Fruit fly (Drosophila melanogaster) whole organism, adult: ENCODE results near the gene isoQC.
A peak's percentile ranks its signal among the peaks of the same experiment; 100 is the strongest.

Source experiments
- CG11617 ChIP-seq: fragments of 200-800 bp; sonication (Bioruptor generic); optimal IDR thresholded peaks from 2 replicates; lab custom pipeline; 2017; ENCODE audit warnings: mild to moderate bottlenecking, missing biosample characterization, missing genetic modification reagents, missing genetic modification characterization
- CG1620 ChIP-seq: fragments of 200-800 bp; sonication (Bioruptor generic); optimal IDR thresholded peaks from 2 replicates; lab custom pipeline; 2016; ENCODE audit warnings: missing biosample characterization, missing genetic modification characterization
- CG33017 ChIP-seq: fragments of 200-800 bp; sonication (Bioruptor generic); optimal IDR thresholded peaks from 2 replicates; lab custom pipeline; 2018; ENCODE audit warnings: missing biosample characterization, mild to moderate bottlenecking, missing genetic modification characterization, moderate library complexity
- Clk ChIP-seq: fragments of 200-800 bp; sonication (Bioruptor generic); optimal IDR thresholded peaks from 2 replicates; lab custom pipeline; 2017; ENCODE audit warnings: missing biosample characterization, missing genetic modification characterization
- Hr96 ChIP-seq: fragments of 200-800 bp; sonication (Bioruptor generic); optimal IDR thresholded peaks from 2 replicates; lab custom pipeline; 2016; ENCODE audit warnings: missing biosample characterization, missing genetic modification characterization
- Mnt ChIP-seq: fragments of 200-800 bp; sonication (Bioruptor generic); optimal IDR thresholded peaks from 2 replicates; lab custom pipeline; 2016; ENCODE audit warnings: missing biosample characterization, mild to moderate bottlenecking, missing genetic modification characterization
- bab1 ChIP-seq: fragments of 200-800 bp; sonication (Bioruptor generic); optimal IDR thresholded peaks from 3 replicates; lab custom pipeline; 2019; ENCODE audit warnings: missing biosample characterization, mild to moderate bottlenecking, missing genetic modification characterization, moderate library complexity
- cnc ChIP-seq, 2 experiments: fragments of >200 bp; optimal IDR thresholded peaks; 2 replicates each; lab custom pipeline; 2017
- ovo ChIP-seq: fragments of 200-800 bp; sonication (Bioruptor generic); optimal IDR thresholded peaks from 2 replicates; lab custom pipeline; 2016; ENCODE audit warnings: missing biosample characterization, missing genetic modification characterization
- pad ChIP-seq: fragments of 200-800 bp; sonication (Bioruptor generic); optimal IDR thresholded peaks from 3 replicates; lab custom pipeline; 2017; ENCODE audit warnings: missing biosample characterization, missing genetic modification characterization, mild to moderate bottlenecking, moderate library complexity, missing genetic modification reagents

DNA sequence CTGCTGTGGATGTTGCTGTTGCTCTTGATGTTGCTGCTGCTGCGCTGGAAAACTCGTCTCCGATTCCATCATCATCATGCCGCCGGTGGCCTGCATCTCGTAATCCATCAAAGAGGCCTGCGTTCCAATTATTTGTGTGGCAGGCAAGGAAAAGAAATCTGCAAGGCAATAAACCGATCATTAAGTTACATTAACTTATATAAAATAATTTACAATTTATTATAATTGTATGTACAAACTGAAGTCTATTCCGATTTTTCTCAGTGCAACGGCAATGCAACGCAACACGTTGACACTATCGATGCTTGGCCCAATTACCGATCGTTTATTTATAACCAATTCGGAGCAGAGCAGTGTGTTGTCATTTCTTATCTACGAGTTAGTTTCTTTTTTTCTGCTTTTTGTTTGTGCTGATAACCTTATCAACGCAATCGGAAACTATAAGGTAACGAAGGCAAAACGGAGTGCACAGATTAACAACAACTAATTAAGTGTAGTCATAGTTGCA lies 3.2 kb upstream of the isoQC start:
- TF ChIP-seq Clk (GFP tag; lab: Kevin White, UChicago) (peak; percentile 44), ovo (GFP tag; lab: Kevin White, UChicago) (no peak), cnc (optimal IDR thresholded peaks at IDR 0.05; lab: Kevin White, UChicago) (no peak), CG11617 (GFP tag; lab: Kevin White, UChicago) (peak; percentile 6), pad (no peak), Hr96 (GFP tag; lab: Kevin White, UChicago) (no peak), bab1 (no peak), CG1620 (GFP tag; lab: Kevin White, UChicago) (no peak), CG33017 (tag; lab: Kevin White, UChicago) (no peak), Mnt (peak; percentile 30)
